Fruit fly (Drosophila melanogaster): ENCODE results near the gene tfc.

Gene tfc

dm6 chr3L:1323136-1323535 lies 66.9 kb downstream of the tfc start (continued):
- TF ChIP-seq CG4854 (GFP tag; optimal IDR thresholded peaks at IDR 0.05) (no peak), Abd-B (GFP tag; optimal IDR thresholded peaks at IDR 0.05) (peak; percentile 76), CG1529 (GFP tag; optimal IDR thresholded peaks at IDR 0.05) (peak; percentile 74), Spps (tag; optimal IDR thresholded peaks at IDR 0.05) (peak; percentile 80), gce (GFP tag; IDR thresholded peaks at IDR 0.05) (peak; percentile 23; the same call in 1 of the 3 replicates), ham (GFP tag; IDR thresholded peaks at IDR 0.05) (no peak), Hr51 (GFP tag; optimal IDR thresholded peaks at IDR 0.05) (peak in 1 of 2 experiments; percentile 59), dimm (GFP tag; IDR thresholded peaks at IDR 0.05) (no peak), CG13296 (GFP tag; optimal IDR thresholded peaks at IDR 0.05) (peak; percentile 16), crp (GFP tag; optimal IDR thresholded peaks at IDR 0.05) (no peak), Bteb2 (GFP tag; optimal IDR thresholded peaks at IDR 0.05) (peak; percentile 24), E2f2 (GFP tag; IDR thresholded peaks at IDR 0.05) (peak; percentile 47; the same call in 1 of the 2 replicates), CG9817 (tag; optimal IDR thresholded peaks at IDR 0.05) (peak; percentile 18), fd3F (GFP tag; optimal IDR thresholded peaks at IDR 0.05) (no peak), dysf (GFP tag; IDR thresholded peaks at IDR 0.05) (peak; percentile 51; the same call in 2 of the 3 replicates), CG11085 (GFP tag; IDR thresholded peaks at IDR 0.05) (no peak), Sin3A (optimal IDR thresholded peaks at IDR 0.05) (no peak), CG4707 (GFP tag; optimal IDR thresholded peaks at IDR 0.05) (peak; percentile 57), Awh (GFP tag; IDR thresholded peaks at IDR 0.05) (no peak), ci (GFP tag; IDR thresholded peaks at IDR 0.05) (peak; percentile 70), CG6854 (GFP tag; optimal IDR thresholded peaks at IDR 0.05) (no peak), HLHmδ (GFP tag; optimal IDR thresholded peaks at IDR 0.05) (no peak), CG17829 (tag; optimal IDR thresholded peaks at IDR 0.05) (peak; percentile 82), Oli (tag; optimal IDR thresholded peaks at IDR 0.05) (peak; percentile 82), bab2 (GFP tag; optimal IDR thresholded peaks at IDR 0.05) (peak; percentile 33), CG18011 (GFP tag; optimal IDR thresholded peaks at IDR 0.05) (peak; percentile 24), ken (GFP tag; IDR thresholded peaks at IDR 0.05) (peak; percentile 55; the same call in 2 of the 3 replicates), inv (GFP tag; IDR thresholded peaks at IDR 0.05; ENCODE audit: partially characterized antibody) (no peak), TFAM (GFP tag; optimal IDR thresholded peaks at IDR 0.05) (peak; percentile 10), CG17568 (GFP tag; optimal IDR thresholded peaks at IDR 0.05) (peak; percentile 66), row (GFP tag; IDR thresholded peaks at IDR 0.05) (peak; percentile 80), toy (GFP tag; IDR thresholded peaks at IDR 0.05) (no peak), h (optimal IDR thresholded peaks at IDR 0.05) (no peak), usp (GFP tag; optimal IDR thresholded peaks at IDR 0.05) (no peak), kni (GFP tag; optimal IDR thresholded peaks at IDR 0.05) (peak; percentile 86), pum (GFP tag; optimal IDR thresholded peaks at IDR 0.05) (peak; percentile 71), CG15696 (tag; optimal IDR thresholded peaks at IDR 0.05) (peak; percentile 8), wor (GFP tag; IDR thresholded peaks at IDR 0.05) (0 out of 2 replicates have a peak, but pooled peaks have one; percentile 11), CG7271 (tag; optimal IDR thresholded peaks at IDR 0.05) (peak; percentile 18), ap (GFP tag; IDR thresholded peaks at IDR 0.05) (0 out of 2 replicates have a peak, but pooled peaks have one; percentile 43), cwo (GFP tag; optimal IDR thresholded peaks at IDR 0.05) (peak; percentile 22), CG9215 (GFP tag; IDR thresholded peaks at IDR 0.05) (no peak), ind (GFP tag; optimal IDR thresholded peaks at IDR 0.05) (peak; percentile 58), Hsf (GFP tag; optimal IDR thresholded peaks at IDR 0.05) (peak; percentile 77), CG10979 (tag; optimal IDR thresholded peaks at IDR 0.05) (peak; percentile 88), gcm (GFP tag; optimal IDR thresholded peaks at IDR 0.05) (peak; percentile 65), sens-2 (GFP tag; IDR thresholded peaks at IDR 0.05) (peak; percentile 72), tio (GFP tag; optimal IDR thresholded peaks at IDR 0.05) (no peak), Blimp-1 (GFP tag; optimal IDR thresholded peaks at IDR 0.05) (peak; percentile 88), sna (GFP tag; IDR thresholded peaks at IDR 0.05; ENCODE audit: partially characterized antibody) (no peak), cg (GFP tag; optimal IDR thresholded peaks at IDR 0.05) (no peak)

All from whole organism, embryonic.